Worm (Caenorhabditis elegans): Measurements from ENCODE around the gene Y19D2B.2.

Y19D2B.2 gene

DNA sequence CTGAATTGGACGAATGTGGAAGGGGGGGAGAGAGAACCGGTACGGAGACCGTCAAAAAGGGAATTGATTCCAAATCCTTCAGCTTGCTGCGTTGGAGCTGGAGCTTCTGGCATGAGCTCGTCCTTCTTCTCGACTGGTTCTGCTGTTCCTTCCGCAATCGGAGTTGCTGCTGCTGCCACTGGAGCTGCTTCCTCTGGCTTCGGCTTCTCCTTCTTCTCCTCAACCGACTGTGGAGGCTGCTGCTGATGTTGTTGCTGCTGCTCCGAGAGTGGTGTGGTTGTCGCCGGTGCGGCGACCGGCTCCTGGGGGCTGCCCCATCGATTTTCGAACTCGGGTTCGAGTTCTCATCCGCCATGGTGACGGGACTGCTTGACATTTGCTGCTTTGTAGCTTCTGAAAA lies 10.7 kb downstream of the Y19D2B.2 start, which contains the start of gene R03D7.2:
Gene R03D7.2, minus strand, starts transcription at position 399 of the 400 bp plus-strand sequence.
- TF ChIP-seq madf-5 (GFP tag; IDR thresholded peaks at IDR 0.05) = no peak
- TF ChIP-seq ama-1 (optimal IDR thresholded peaks at IDR 0.05) = no peak
- TF ChIP-seq lim-7 (GFP tag; IDR thresholded peaks at IDR 0.05) = 0 out of 2 replicates have a peak, but pooled peaks have one; percentile 12
- no peak for TF ChIP-seq hif-1 (tag; optimal IDR thresholded peaks at IDR 0.05)
- no peak for TF ChIP-seq madf-9 (GFP tag; conservative IDR thresholded peaks at IDR 0.05)
- no peak for TF ChIP-seq ceh-20 (GFP tag; IDR thresholded peaks at IDR 0.05)
- no peak for TF ChIP-seq pqm-1 (tag; optimal IDR thresholded peaks at IDR 0.05)
- no peak for TF ChIP-seq zfp-3 (GFP tag; conservative IDR thresholded peaks at IDR 0.05)
- no peak for TF ChIP-seq rbr-2 (tag; optimal IDR thresholded peaks at IDR 0.05)
- TF ChIP-seq egl-43 (GFP tag; IDR thresholded peaks at IDR 0.05) = 0 out of 2 replicates have a peak, but pooled peaks have one; percentile 33
- no peak for TF ChIP-seq dpl-1 (GFP tag; optimal IDR thresholded peaks at IDR 0.05)
- no peak for TF ChIP-seq snpc-4 (tag; optimal IDR thresholded peaks at IDR 0.05)
- TF ChIP-seq nhr-6 (tag; optimal IDR thresholded peaks at IDR 0.05) = no peak
- TF ChIP-seq Y5F2A.4 (GFP tag; optimal IDR thresholded peaks at IDR 0.05) = no peak
- TF ChIP-seq zip-2 (tag; optimal IDR thresholded peaks at IDR 0.05) = no peak
- TF ChIP-seq set-16 (GFP tag; IDR thresholded peaks at IDR 0.05) = peak; percentile 95
- no peak for TF ChIP-seq mep-1 (tag; optimal IDR thresholded peaks at IDR 0.05)
- no peak for TF ChIP-seq ceh-32 (tag; optimal IDR thresholded peaks at IDR 0.05; ENCODE audit: poor library complexity)
- no peak for TF ChIP-seq egl-27 (tag; optimal IDR thresholded peaks at IDR 0.05)
- TF ChIP-seq mes-2 (tag; optimal IDR thresholded peaks at IDR 0.05; ENCODE audit: poor library complexity, severe bottlenecking) = no peak
- no peak for TF ChIP-seq ZK337.2 (GFP tag; IDR thresholded peaks at IDR 0.05)
- TF ChIP-seq cey-2 (tag; optimal IDR thresholded peaks at IDR 0.05; ENCODE audit: borderline replicate concordance, insufficient read depth) = no peak
- TF ChIP-seq nhr-111 (GFP tag; optimal IDR thresholded peaks at IDR 0.05) = no peak
- no peak for TF ChIP-seq R02D3.7 (tag; optimal IDR thresholded peaks at IDR 0.05)
- no peak for TF ChIP-seq nhr-77 (tag; optimal IDR thresholded peaks at IDR 0.05)
- no peak for TF ChIP-seq aly-2 (tag; optimal IDR thresholded peaks at IDR 0.05)

DNA sequence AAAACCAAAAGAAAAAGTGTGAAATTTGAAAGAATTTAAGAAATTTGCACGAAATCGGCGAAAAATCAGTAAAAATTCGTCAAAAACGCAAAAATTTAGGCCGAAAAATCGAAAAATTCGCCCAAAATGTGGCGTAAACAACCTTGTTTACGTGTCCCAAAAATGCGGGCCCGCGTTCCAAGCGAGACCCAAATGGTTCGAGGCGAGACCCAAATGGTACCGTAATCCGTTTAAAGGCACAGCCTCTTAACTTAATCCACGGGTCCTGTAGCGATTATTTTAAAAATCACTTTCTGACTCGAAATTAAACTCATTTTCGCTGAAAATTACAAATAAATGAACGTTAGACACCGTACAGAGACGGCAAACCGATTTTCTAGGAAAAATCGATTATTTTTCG lies 11.3 kb downstream of the Y19D2B.2 start:
- TF ChIP-seq lin-38 (GFP tag; IDR thresholded peaks at IDR 0.05) (peak; percentile 76), duxl-1 (tag; optimal IDR thresholded peaks at IDR 0.05; ENCODE audit: poor library complexity) (no peak), unc-130 (GFP tag; optimal IDR thresholded peaks at IDR 0.05) (peak; percentile 68), zfp-3 (GFP tag; conservative IDR thresholded peaks at IDR 0.05) (no peak), arid-1 (GFP tag; conservative IDR thresholded peaks at IDR 0.05) (0 out of 2 replicates have a peak, but pooled peaks have one; percentile 36), snpc-1.2 (GFP tag; IDR thresholded peaks at IDR 0.05) (0 out of 2 replicates have a peak, but pooled peaks have one; percentile 60), ceh-44 (GFP tag; IDR thresholded peaks at IDR 0.05) (0 out of 2 replicates have a peak, but pooled peaks have one; percentile 16), Y48G9A.11 (GFP tag; IDR thresholded peaks at IDR 0.05) (peak; percentile 69), F49E8.2 (tag; optimal IDR thresholded peaks at IDR 0.05; ENCODE audit: borderline replicate concordance) (peak; percentile 81)

DNA sequence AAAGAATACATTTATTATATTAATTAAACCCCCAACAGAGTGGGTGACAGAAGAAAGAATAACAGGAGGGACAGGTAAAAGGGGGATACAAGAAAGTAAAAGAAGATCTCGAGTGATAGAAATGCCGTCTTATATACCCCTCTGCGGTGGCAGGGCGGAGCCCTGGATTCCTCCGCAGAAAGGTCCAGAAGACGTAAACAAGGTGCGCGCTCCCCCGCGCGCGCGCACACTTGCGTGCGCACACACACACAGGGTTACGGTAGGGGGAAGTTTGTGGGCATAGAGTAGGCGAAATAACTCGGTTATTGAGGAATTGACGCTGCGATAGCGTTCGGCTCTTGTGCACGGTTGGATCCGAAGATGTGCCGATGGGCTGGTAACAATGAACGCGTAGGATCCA lies 17.9 kb downstream of the Y19D2B.2 start, which contains the start of gene R03D7.15:
Gene R03D7.15, plus strand, starts transcription at position 299 of the 400 bp plus-strand sequence.
- TF ChIP-seq egl-43 (GFP tag; IDR thresholded peaks at IDR 0.05) (0 out of 2 replicates have a peak, but pooled peaks have one; percentile 51), set-16 (GFP tag; IDR thresholded peaks at IDR 0.05) (peak; percentile 83)

DNA sequence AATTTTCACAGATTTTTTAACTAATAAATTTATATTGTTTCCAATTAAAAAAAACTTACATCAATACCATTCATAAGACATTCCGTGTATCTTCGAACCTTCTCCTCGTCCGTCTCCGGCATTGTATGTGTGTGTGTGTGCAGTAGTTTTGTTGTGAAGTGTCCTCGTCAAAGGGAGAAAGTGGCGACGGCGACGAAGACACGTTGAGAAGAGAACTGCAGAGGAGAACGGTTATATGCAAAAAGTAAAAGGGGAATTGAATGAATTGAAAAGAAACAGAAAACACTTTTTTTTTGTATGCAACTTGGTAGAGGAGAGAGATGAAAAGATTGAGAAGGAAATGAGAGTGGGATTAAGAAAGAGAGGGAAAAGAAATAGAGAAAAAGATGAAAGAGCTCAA lies 21.4 kb downstream of the Y19D2B.2 start:
- TF ChIP-seq lsy-2 (tag; optimal IDR thresholded peaks at IDR 0.05) (no peak), hif-1 (tag; optimal IDR thresholded peaks at IDR 0.05) (no peak), nhr-48 (tag; optimal IDR thresholded peaks at IDR 0.05) (no peak), hlh-30 (tag; optimal IDR thresholded peaks at IDR 0.05; ENCODE audit: insufficient read depth) (no peak), Y105C5A.15 (GFP tag; IDR thresholded peaks at IDR 0.05) (no peak), T20F7.1 (GFP tag; optimal IDR thresholded peaks at IDR 0.05) (no peak), vab-7 (GFP tag; IDR thresholded peaks at IDR 0.05) (no peak), Y75B8A.6 (GFP tag; IDR thresholded peaks at IDR 0.05) (no peak), tag-97 (GFP tag; IDR thresholded peaks at IDR 0.05) (no peak), nhr-111 (GFP tag; optimal IDR thresholded peaks at IDR 0.05) (no peak), ama-1 (optimal IDR thresholded peaks at IDR 0.05) (no peak), Y5F2A.4 (GFP tag; optimal IDR thresholded peaks at IDR 0.05) (no peak), tra-1 (GFP tag; IDR thresholded peaks at IDR 0.05) (no peak), fos-1 (tag; optimal IDR thresholded peaks at IDR 0.05) (no peak), gei-8 (GFP tag; optimal IDR thresholded peaks at IDR 0.05) (no peak)

All from whole organism, L4 larva.